Fruit fly (Drosophila melanogaster) whole organism, wandering third instar larva: Measurements from ENCODE around the gene SmydA-2.

Experiments
- Hnf4 ChIP-seq: fragments of 200-800 bp; sonication (Bioruptor generic); optimal IDR thresholded peaks from 2 replicates; lab custom pipeline; 2016; ENCODE audit warnings: missing biosample characterization, mild to moderate bottlenecking, missing genetic modification characterization
- fru ChIP-seq: fragments of 200-800 bp; sonication (Bioruptor generic); optimal IDR thresholded peaks from 3 replicates; lab custom pipeline; 2016; ENCODE audit warnings: missing biosample characterization, mild to moderate bottlenecking, missing genetic modification characterization
- pan ChIP-seq: fragments of >200 bp; optimal IDR thresholded peaks from 2 replicates; lab custom pipeline; 2017

- TF ChIP-seq fru (GFP tag; lab: Kevin White, UChicago) (no peak), pan (lab: Kevin White, UChicago) (no peak), Hnf4 (peak; percentile 79)
These were observed 4.7 kb downstream of the SmydA-2 start for dm6 chr3L:18998284-18998830.
